Fruit fly (Drosophila melanogaster): ENCODE measurements around the gene Caf1-180.

DNA sequence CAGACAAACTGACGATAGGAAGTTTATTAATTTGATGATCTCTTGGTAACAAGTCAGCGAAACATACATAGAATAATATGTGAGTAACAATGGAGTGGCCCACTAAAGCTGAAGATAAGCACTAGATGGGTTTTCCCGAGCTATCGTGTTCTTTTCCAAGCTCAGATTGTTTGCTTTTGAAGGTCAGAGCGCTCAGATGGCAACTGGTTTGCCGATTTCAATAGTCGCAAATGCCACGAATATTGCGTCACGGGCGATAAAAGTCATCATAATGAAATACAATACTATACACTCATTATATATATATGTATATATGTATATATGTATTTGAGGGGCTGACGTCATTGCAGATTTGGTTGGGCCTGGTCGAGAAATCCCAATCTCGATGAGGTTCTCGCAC, 26.2 kb downstream of the Caf1-180 start:
- TF ChIP-seq Vsx2 (GFP tag; optimal IDR thresholded peaks at IDR 0.05; ENCODE audit: partially characterized antibody) = no peak
- no peak for TF ChIP-seq ey (GFP tag; optimal IDR thresholded peaks at IDR 0.05)
- TF ChIP-seq N (GFP tag; optimal IDR thresholded peaks at IDR 0.05) = no peak
- no peak for TF ChIP-seq psq (GFP tag; optimal IDR thresholded peaks at IDR 0.05)
- TF ChIP-seq lola (GFP tag; optimal IDR thresholded peaks at IDR 0.05) = no peak
- no peak for TF ChIP-seq pan (optimal IDR thresholded peaks at IDR 0.05)
- TF ChIP-seq Abd-B (GFP tag; optimal IDR thresholded peaks at IDR 0.05) = no peak
